Fruit fly (Drosophila melanogaster) whole organism, prepupa: Measurements from ENCODE around the gene Pep.

Experiments used
- CG11762 ChIP-seq: fragments of 200-800 bp; sonication (Bioruptor generic); optimal IDR thresholded peaks from 3 replicates; lab custom pipeline; 2016; ENCODE audit warnings: missing biosample characterization, missing genetic modification characterization; ENCODE audit not compliant: insufficient read depth
- Gug ChIP-seq: fragments of 200-800 bp; sonication (Bioruptor generic); IDR thresholded peaks from 2 replicates; pipeline ENCODE4 v1.3.6; 2022; ENCODE audit warnings: missing biosample characterization, missing genetic modification characterization

DNA sequence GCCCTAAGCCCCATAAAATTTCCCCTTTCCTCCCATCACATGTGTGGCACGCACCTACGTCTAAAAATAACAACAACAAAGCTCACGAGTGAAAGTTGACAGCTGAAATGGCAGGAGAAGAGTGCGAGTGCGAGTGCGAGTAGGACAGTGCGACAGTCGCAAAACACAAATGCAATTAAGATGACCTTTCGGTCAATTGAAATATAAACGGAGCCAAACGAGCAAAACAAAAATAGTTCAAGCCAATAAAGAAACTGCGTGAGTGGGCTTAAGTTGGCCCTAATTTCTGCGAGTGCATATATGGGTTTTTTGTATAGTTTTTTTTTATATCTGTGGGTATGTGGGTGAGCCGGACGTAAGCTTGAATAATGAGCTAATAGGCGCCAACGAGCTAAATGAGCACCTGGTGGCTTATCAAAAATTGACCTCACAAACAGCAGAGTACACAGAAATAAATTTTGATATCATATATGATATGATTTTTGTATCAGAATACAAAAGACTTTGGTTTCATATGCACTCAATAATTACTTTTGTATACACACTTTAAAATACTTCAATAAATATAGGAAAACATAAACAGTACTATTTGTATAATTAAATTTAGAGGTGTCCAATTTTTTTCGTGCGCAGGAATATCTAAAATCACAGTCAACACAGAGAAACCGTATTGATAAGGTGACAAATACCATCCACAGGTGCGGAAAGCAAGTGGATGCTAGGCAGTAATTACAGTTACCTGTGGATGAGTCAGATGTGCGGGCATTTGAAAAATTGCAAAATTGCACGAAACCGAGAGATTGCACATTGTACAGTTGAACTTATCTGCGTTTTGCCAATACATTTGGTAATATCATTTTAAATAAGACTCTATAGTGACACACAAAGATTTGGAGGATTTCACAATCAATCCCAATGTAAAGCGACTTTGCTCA is 7.1 kb upstream of the Pep start:
- no peak for TF ChIP-seq Gug
- TF ChIP-seq CG11762 (GFP tag; lab: Kevin White, UChicago) = no peak
